Fruit fly (Drosophila melanogaster) whole organism: Measurements from ENCODE around the gene CG2975.

Experiments used
- CG8478 ChIP-seq: fragments of >200 bp; optimal IDR thresholded peaks from 2 replicates; lab custom pipeline; 2018; ENCODE audit warnings: inconsistent platforms
- Dll ChIP-seq: fragments of >200 bp; optimal IDR thresholded peaks from 2 replicates; lab custom pipeline; 2017
- EcR ChIP-seq, 2 experiments: fragments of >200 bp; optimal IDR thresholded peaks; 2 replicates each; lab custom pipeline; 2017; ENCODE audit warnings: missing biosample characterization in 2 of 2, missing genetic modification characterization in 2 of 2, missing genetic modification reagents in 2 of 2
- pan ChIP-seq: fragments of >200 bp; optimal IDR thresholded peaks from 2 replicates; lab custom pipeline; 2017
- psq ChIP-seq: fragments of >200 bp; optimal IDR thresholded peaks from 2 replicates; lab custom pipeline; 2017
- usp ChIP-seq: fragments of >200 bp; optimal IDR thresholded peaks from 2 replicates; lab custom pipeline; 2017; ENCODE audit warnings: missing biosample characterization, missing genetic modification characterization, mixed read lengths

Gene CG2975

dm6 chr2L:2884683-2885502, 45.0 kb downstream of the CG2975 start:
- no peak for TF ChIP-seq usp (GFP tag; lab: Kevin White, UChicago)
- no peak for TF ChIP-seq CG8478 (lab: Kevin White, UChicago)

- TF ChIP-seq CG8478 (lab: Kevin White, UChicago) (no peak), Dll (lab: Kevin White, UChicago) (no peak), usp (GFP tag; lab: Kevin White, UChicago) (no peak), pan (lab: Kevin White, UChicago) (no peak), EcR (GFP tag; optimal IDR thresholded peaks at IDR 0.05; lab: Kevin White, UChicago) (no peak), psq (lab: Kevin White, UChicago) (no peak)
Measured at dm6 chr2L:2885503-2886225, 45.7 kb downstream of the CG2975 start, which contains the start of the genes NTPase and lilli. Gene NTPase, minus strand, starts transcription at chr2L:2885850. Gene lilli, plus strand, starts transcription at chr2L:2885929.

- TF ChIP-seq CG8478 (lab: Kevin White, UChicago), result peak; percentile 67
- TF ChIP-seq usp (GFP tag; lab: Kevin White, UChicago), result no peak
Measured at dm6 chr2L:2886226-2886569, 46.3 kb downstream of the CG2975 start.

dm6 chr2L:2886613-2887537, 47.0 kb downstream of the CG2975 start:
- TF ChIP-seq Dll (lab: Kevin White, UChicago) (peak; percentile 80), usp (GFP tag; lab: Kevin White, UChicago) (no peak)

dm6 chr2L:2887760-2888600, 48.1 kb downstream of the CG2975 start:
- TF ChIP-seq pan (lab: Kevin White, UChicago), result no peak
- TF ChIP-seq EcR (GFP tag; optimal IDR thresholded peaks at IDR 0.05; lab: Kevin White, UChicago), result no peak
- no peak for TF ChIP-seq usp (GFP tag; lab: Kevin White, UChicago)
- TF ChIP-seq CG8478 (lab: Kevin White, UChicago), result no peak
- TF ChIP-seq Dll (lab: Kevin White, UChicago), result no peak
- no peak for TF ChIP-seq psq (lab: Kevin White, UChicago)

dm6 chr2L:2888859-2889443, 49.0 kb downstream of the CG2975 start:
- TF ChIP-seq psq (lab: Kevin White, UChicago), result no peak
- TF ChIP-seq pan (lab: Kevin White, UChicago), result no peak
- TF ChIP-seq Dll (lab: Kevin White, UChicago), result no peak
- TF ChIP-seq CG8478 (lab: Kevin White, UChicago), result no peak
- TF ChIP-seq EcR (GFP tag; optimal IDR thresholded peaks at IDR 0.05; lab: Kevin White, UChicago), result peak in 1 of 2 experiments; percentile 78

- no peak for TF ChIP-seq CG8478 (lab: Kevin White, UChicago)
- TF ChIP-seq psq (lab: Kevin White, UChicago), result no peak
- TF ChIP-seq pan (lab: Kevin White, UChicago), result no peak
- no peak for TF ChIP-seq EcR (GFP tag; optimal IDR thresholded peaks at IDR 0.05; lab: Kevin White, UChicago)
- TF ChIP-seq usp (GFP tag; lab: Kevin White, UChicago), result no peak
- no peak for TF ChIP-seq Dll (lab: Kevin White, UChicago)
Measured at dm6 chr2L:2891200-2891599, 51.3 kb downstream of the CG2975 start.
